Fruit fly (Drosophila melanogaster) whole organism, pupa: ENCODE results near the gene Pex14.
A peak's percentile ranks its signal among the peaks of the same experiment; 100 is the strongest.

ENCODE experiments used
- CG13204 ChIP-seq: fragments of 200-800 bp; sonication (Bioruptor generic); optimal IDR thresholded peaks from 2 replicates; lab custom pipeline; 2018; ENCODE audit warnings: missing biosample characterization, mild to moderate bottlenecking, missing genetic modification characterization, moderate library complexity
- CG14655 ChIP-seq: fragments of 200-800 bp; sonication (Bioruptor generic); optimal IDR thresholded peaks from 3 replicates; lab custom pipeline; 2017; ENCODE audit warnings: mild to moderate bottlenecking, missing biosample characterization, missing genetic modification reagents, missing genetic modification characterization
- CG15710 ChIP-seq: fragments of 200-800 bp; sonication (Bioruptor generic); optimal IDR thresholded peaks from 2 replicates; lab custom pipeline; 2018; ENCODE audit warnings: missing biosample characterization, mild to moderate bottlenecking, missing genetic modification characterization, moderate library complexity
- CG32121 ChIP-seq: fragments of 200-800 bp; sonication (Bioruptor generic); IDR thresholded peaks from 2 replicates; pipeline ENCODE4 v1.3.6; 2022; ENCODE audit warnings: missing biosample characterization, missing genetic modification characterization
- CG34367 ChIP-seq: fragments of 200-800 bp; sonication (Bioruptor generic); optimal IDR thresholded peaks from 2 replicates; lab custom pipeline; 2018; ENCODE audit warnings: missing biosample characterization, mild to moderate bottlenecking, missing genetic modification characterization
- CG4496 ChIP-seq: fragments of 200-800 bp; sonication (Bioruptor generic); IDR thresholded peaks from 3 replicates; pipeline ENCODE4 v1.3.6; 2022; ENCODE audit warnings: missing biosample characterization, missing genetic modification characterization
- CG8159 ChIP-seq: fragments of 200-800 bp; sonication (Bioruptor generic); optimal IDR thresholded peaks from 3 replicates; lab custom pipeline; 2018; ENCODE audit warnings: missing biosample characterization, mild to moderate bottlenecking, missing genetic modification characterization, moderate library complexity
- CG8301 ChIP-seq: fragments of 200-800 bp; sonication (Bioruptor generic); optimal IDR thresholded peaks from 2 replicates; lab custom pipeline; 2018; ENCODE audit warnings: missing biosample characterization, mild to moderate bottlenecking, missing genetic modification characterization
- CG9948 ChIP-seq: fragments of 200-800 bp; sonication (Bioruptor generic); optimal IDR thresholded peaks from 2 replicates; lab custom pipeline; 2018; ENCODE audit warnings: missing biosample characterization, mild to moderate bottlenecking, missing genetic modification characterization, moderate library complexity
- EcR ChIP-seq: fragments of 200-800 bp; sonication (Bioruptor generic); optimal IDR thresholded peaks from 3 replicates; lab custom pipeline; 2019; ENCODE audit warnings: missing biosample characterization, missing genetic modification characterization, mild to moderate bottlenecking, moderate library complexity, missing genetic modification reagents
- Pif1B ChIP-seq: fragments of 200-800 bp; sonication (Bioruptor generic); optimal IDR thresholded peaks from 3 replicates; lab custom pipeline; 2016; ENCODE audit warnings: missing biosample characterization, missing genetic modification characterization
- Snoo ChIP-seq: fragments of 200-800 bp; sonication (Bioruptor generic); optimal IDR thresholded peaks from 3 replicates; lab custom pipeline; 2017; ENCODE audit warnings: missing biosample characterization, mild to moderate bottlenecking, missing genetic modification characterization, inconsistent platforms
- fd96Ca ChIP-seq: fragments of 200-800 bp; sonication (Bioruptor generic); IDR thresholded peaks from 3 replicates; pipeline ENCODE4 v1.3.6; 2022; ENCODE audit warnings: missing biosample characterization, missing genetic modification characterization
- rn ChIP-seq: fragments of 200-800 bp; sonication (Bioruptor generic); IDR thresholded peaks from 2 replicates; pipeline ENCODE4 v1.3.6; 2022; ENCODE audit warnings: missing biosample characterization, missing genetic modification characterization

DNA sequence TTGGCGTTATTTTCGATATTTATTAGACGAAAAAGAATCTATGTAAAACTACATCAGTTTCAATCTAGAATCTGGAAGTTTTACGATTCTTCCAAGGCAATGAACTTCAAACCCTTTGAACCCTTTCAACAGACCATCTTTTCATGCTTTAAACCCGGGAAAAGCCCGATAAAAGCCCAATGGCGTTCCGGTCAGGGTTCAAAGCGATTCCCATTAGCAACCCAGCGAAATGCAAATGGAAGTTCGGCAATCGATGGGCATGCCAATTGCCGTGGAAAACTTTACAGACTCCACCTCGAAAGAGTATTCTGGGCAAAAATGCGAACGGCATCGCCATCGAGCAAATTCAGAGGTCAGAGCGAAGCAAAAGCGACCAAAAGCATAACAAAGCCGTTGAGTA lies 46.1 kb upstream of the Pex14 start:
- TF ChIP-seq CG13204 (GFP tag; lab: Kevin White, UChicago) (no peak), CG4496 (GFP tag; lab: Robert Waterston, UW) (0 out of 3 replicates have a peak, but pooled peaks have one; percentile 28), EcR (GFP tag; lab: Kevin White, UChicago) (no peak), Snoo (no peak), Pif1B (GFP tag; lab: Kevin White, UChicago) (no peak), CG8159 (peak; percentile 31), rn (no peak), fd96Ca (GFP tag; lab: Robert Waterston, UW) (no peak), CG9948 (tag; lab: Kevin White, UChicago) (peak; percentile 4), CG34367 (tag; lab: Kevin White, UChicago) (no peak), CG8301 (no peak), CG32121 (no peak), CG15710 (no peak), CG14655 (GFP tag; lab: Kevin White, UChicago) (no peak)
